Fruit fly (Drosophila melanogaster) whole organism, wandering third instar larva: Measurements from ENCODE around the gene Ugt37E1.

Experiments
- Abd-B ChIP-seq: fragments of >200 bp; optimal IDR thresholded peaks from 2 replicates; lab custom pipeline; 2017; ENCODE audit warnings: missing biosample characterization, missing genetic modification characterization
- CrebA ChIP-seq: fragments of 200-800 bp; sonication (Bioruptor generic); optimal IDR thresholded peaks from 2 replicates; lab custom pipeline; 2016; ENCODE audit warnings: missing biosample characterization, mild to moderate bottlenecking, missing genetic modification characterization, borderline replicate concordance
- Dif ChIP-seq: fragments of 200-275, 200-300 bp; sonication (Bioruptor generic); optimal IDR thresholded peaks from 2 replicates; lab custom pipeline; 2018; ENCODE audit warnings: missing biosample characterization, missing genetic modification characterization; ENCODE audit not compliant: partially characterized antibody
- Hnf4 ChIP-seq: fragments of 200-800 bp; sonication (Bioruptor generic); optimal IDR thresholded peaks from 2 replicates; lab custom pipeline; 2016; ENCODE audit warnings: missing biosample characterization, mild to moderate bottlenecking, missing genetic modification characterization
- Hr83 ChIP-seq: fragments of 200-300 bp; sonication (Bioruptor generic); optimal IDR thresholded peaks from 2 replicates; lab custom pipeline; 2016; ENCODE audit warnings: missing biosample characterization, mild to moderate bottlenecking, missing genetic modification characterization, moderate library complexity; ENCODE audit not compliant: poor library complexity, severe bottlenecking
- Mio ChIP-seq: sonication (Bioruptor generic); optimal IDR thresholded peaks from 2 replicates; lab custom pipeline; 2016; ENCODE audit warnings: missing biosample characterization, missing genetic modification characterization
- Myc ChIP-seq: fragments of >200 bp; optimal IDR thresholded peaks from 2 replicates; lab custom pipeline; 2017
- N ChIP-seq: fragments of >200 bp; optimal IDR thresholded peaks from 2 replicates; lab custom pipeline; 2018; ENCODE audit warnings: missing biosample characterization, missing external identifiers, missing genetic modification characterization
- OdsH ChIP-seq: fragments of 200-800 bp; sonication (Bioruptor generic); optimal IDR thresholded peaks from 2 replicates; lab custom pipeline; 2016; ENCODE audit warnings: missing biosample characterization, mild to moderate bottlenecking, missing genetic modification characterization
- Sp1 ChIP-seq: fragments of 200-800 bp; sonication (Bioruptor generic); optimal IDR thresholded peaks from 3 replicates; lab custom pipeline; 2019; ENCODE audit warnings: missing biosample characterization, mild to moderate bottlenecking, missing genetic modification characterization, moderate library complexity
- brk ChIP-seq: fragments of 200-800 bp; sonication (Bioruptor generic); optimal IDR thresholded peaks from 2 replicates; lab custom pipeline; 2016; ENCODE audit warnings: missing biosample characterization, mild to moderate bottlenecking, missing genetic modification characterization
- dmrt93B ChIP-seq: fragments of 200-800 bp; sonication (Bioruptor generic); optimal IDR thresholded peaks from 2 replicates; lab custom pipeline; 2018; ENCODE audit warnings: missing biosample characterization, mild to moderate bottlenecking, missing genetic modification characterization
- dsf ChIP-seq: sonication (Bioruptor generic); optimal IDR thresholded peaks from 2 replicates; lab custom pipeline; 2016; ENCODE audit warnings: missing biosample characterization, missing genetic modification characterization, borderline replicate concordance
- foxo ChIP-seq, 2 experiments: fragments of 200-800 bp; sonication (Bioruptor generic); optimal IDR thresholded peaks; 2 replicates in 1 of 2; 3 replicates in 1 of 2; lab custom pipeline; 2016 to 2017; ENCODE audit warnings: missing biosample characterization in 2 of 2, missing genetic modification characterization in 2 of 2
- h ChIP-seq: fragments of 200-800 bp; sonication (Bioruptor generic); optimal IDR thresholded peaks from 3 replicates; lab custom pipeline; 2016; ENCODE audit warnings: missing biosample characterization, mild to moderate bottlenecking, missing genetic modification characterization
- jim ChIP-seq: fragments of 175-275, 200-325 bp; sonication (Bioruptor generic); optimal IDR thresholded peaks from 2 replicates; lab custom pipeline; 2016; ENCODE audit warnings: missing biosample characterization, mild to moderate bottlenecking, missing genetic modification characterization
- pan ChIP-seq: fragments of >200 bp; optimal IDR thresholded peaks from 2 replicates; lab custom pipeline; 2017
- sage ChIP-seq: fragments of 200-800 bp; sonication (Bioruptor generic); optimal IDR thresholded peaks from 2 replicates; lab custom pipeline; 2016; ENCODE audit warnings: missing biosample characterization, mild to moderate bottlenecking, missing genetic modification characterization
- tai ChIP-seq: sonication (Bioruptor generic); optimal IDR thresholded peaks from 2 replicates; lab custom pipeline; 2016; ENCODE audit warnings: missing biosample characterization, missing genetic modification characterization
- usp ChIP-seq: fragments of >200 bp; optimal IDR thresholded peaks from 2 replicates; lab custom pipeline; 2017; ENCODE audit warnings: missing biosample characterization, missing genetic modification characterization

Gene Ugt37E1

DNA sequence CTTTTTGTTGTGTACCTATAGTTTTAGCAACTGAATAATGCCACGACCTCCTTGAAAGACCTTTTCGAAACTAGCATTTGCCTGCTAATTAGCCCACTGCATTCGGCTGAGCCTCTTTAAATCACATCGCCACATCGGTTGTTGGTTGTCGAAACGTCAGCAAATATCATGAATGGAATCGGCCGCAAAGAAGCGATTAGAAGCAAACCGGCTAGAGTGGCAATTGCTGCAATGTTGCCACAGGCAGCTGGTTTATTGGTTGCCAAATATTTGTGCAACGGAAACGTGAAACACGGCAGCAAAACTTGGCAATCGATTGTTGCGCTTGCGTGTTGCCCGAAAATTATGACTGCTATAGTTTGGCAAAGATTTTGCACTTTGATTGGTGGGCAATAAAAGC, 48.8 kb downstream of the Ugt37E1 start:
- TF ChIP-seq N (GFP tag; lab: Kevin White, UChicago) (no peak), foxo (GFP tag; optimal IDR thresholded peaks at IDR 0.05; lab: Kevin White, UChicago) (no peak), dmrt93B (GFP tag; lab: Kevin White, UChicago) (no peak), Dif (GFP tag; lab: Kevin White, UChicago) (no peak), pan (lab: Kevin White, UChicago) (no peak), usp (GFP tag; lab: Kevin White, UChicago) (no peak), dsf (GFP tag; lab: Kevin White, UChicago) (no peak), Sp1 (GFP tag; lab: Kevin White, UChicago) (no peak), Myc (lab: Kevin White, UChicago) (no peak)

DNA sequence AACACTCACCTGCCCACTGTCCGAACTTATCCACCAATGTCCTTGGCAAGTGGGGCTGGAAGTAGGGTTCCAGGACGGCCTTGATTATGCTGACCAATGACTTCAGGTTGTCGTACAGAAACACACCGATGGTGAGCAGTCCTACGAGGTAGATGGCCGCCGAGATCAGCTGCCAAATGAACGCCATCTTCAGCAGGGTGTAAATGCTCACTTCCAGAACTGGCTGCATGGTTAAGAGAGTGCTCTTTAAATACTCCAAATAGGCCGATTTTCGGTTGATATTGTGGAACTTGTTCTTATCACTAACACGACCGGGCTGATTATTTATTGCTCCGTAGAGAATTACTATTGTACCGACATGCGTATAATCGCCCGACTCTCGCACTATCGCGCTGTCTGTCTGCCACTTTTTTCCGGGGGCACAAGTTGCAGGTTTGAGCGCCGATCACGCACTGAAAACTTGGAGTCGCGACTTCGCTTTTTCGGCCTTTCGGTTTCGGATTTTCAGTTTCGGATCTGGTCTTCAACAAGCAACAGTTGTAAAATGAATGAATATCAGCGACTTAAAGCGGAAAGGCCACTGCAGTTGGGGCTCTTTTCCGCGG, 50.4 kb downstream of the Ugt37E1 start:
- TF ChIP-seq tai (GFP tag; lab: Kevin White, UChicago) (no peak), dsf (GFP tag; lab: Kevin White, UChicago) (no peak), OdsH (GFP tag; lab: Kevin White, UChicago) (no peak), dmrt93B (GFP tag; lab: Kevin White, UChicago) (no peak), CrebA (GFP tag; lab: Kevin White, UChicago) (no peak), N (GFP tag; lab: Kevin White, UChicago) (no peak), usp (GFP tag; lab: Kevin White, UChicago) (no peak), Hnf4 (GFP tag; lab: Kevin White, UChicago) (no peak), Dif (GFP tag; lab: Kevin White, UChicago) (no peak), Hr83 (GFP tag; lab: Kevin White, UChicago) (no peak), Abd-B (GFP tag; lab: Kevin White, UChicago) (no peak), h (GFP tag; lab: Kevin White, UChicago) (no peak), jim (GFP tag; lab: Kevin White, UChicago) (no peak), brk (GFP tag; lab: Kevin White, UChicago) (no peak), pan (lab: Kevin White, UChicago) (no peak), Mio (GFP tag; lab: Kevin White, UChicago) (no peak), sage (GFP tag; lab: Kevin White, UChicago) (no peak)
